Worm (Caenorhabditis elegans): Measurements from ENCODE around the gene F38B6.6.

- TF ChIP-seq fos-1 (tag; optimal IDR thresholded peaks at IDR 0.05) (peak; percentile 61), skn-1 (tag; optimal IDR thresholded peaks at IDR 0.05) (no peak), unc-62 (GFP tag; optimal IDR thresholded peaks at IDR 0.05) (no peak), lin-13 (GFP tag; optimal IDR thresholded peaks at IDR 0.05) (no peak), mab-5 (tag; optimal IDR thresholded peaks at IDR 0.05) (no peak), blmp-1 (tag; optimal IDR thresholded peaks at IDR 0.05; ENCODE audit: insufficient read depth) (peak; percentile 84), zag-1 (tag; optimal IDR thresholded peaks at IDR 0.05) (no peak), Y55F3AM.14 (GFP tag; optimal IDR thresholded peaks at IDR 0.05) (peak; percentile 66)
These were observed 46.6 kb upstream of the F38B6.6 start for ce11 chrX:6736358-6736991.
